Worm (Caenorhabditis elegans) whole organism, midembryonic: Measurements from ENCODE around the gene sre-13.

Experiments
- T22C8.4 ChIP-seq: fragments of 200-800 bp; sonication (Bioruptor generic); IDR thresholded peaks from 2 replicates; pipeline ENCODE4 v1.3.6; 2022; ENCODE audit warnings: missing genetic modification characterization, missing compliant biosample characterization
- cog-1 ChIP-seq: sonication (generic microtip); optimal IDR thresholded peaks from 2 replicates; lab custom pipeline; 2016; ENCODE audit warnings: missing genetic modification characterization, missing compliant biosample characterization
- flt-1 ChIP-seq: fragments of 200-800 bp; sonication (Bioruptor generic); IDR thresholded peaks from 2 replicates; pipeline ENCODE4 v1.3.6; 2022; ENCODE audit warnings: missing genetic modification characterization, missing compliant biosample characterization
- klf-2 ChIP-seq: fragments of 200-800 bp; sonication (Bioruptor generic); conservative IDR thresholded peaks from 2 replicates; pipeline ENCODE4 v1.3.6; 2022; ENCODE audit warnings: missing genetic modification reagents, missing genetic modification characterization, missing compliant biosample characterization
- med-1 ChIP-seq: sonication (generic microtip); optimal IDR thresholded peaks from 2 replicates; lab custom pipeline; 2017; ENCODE audit warnings: missing genetic modification characterization, mild to moderate bottlenecking, missing compliant biosample characterization, antibody characterized with exemption, missing genetic modification reagents; ENCODE audit not compliant: insufficient read depth
- ref-1 ChIP-seq: fragments of 200-800 bp; sonication (Bioruptor generic); conservative IDR thresholded peaks from 2 replicates; pipeline ENCODE4 v1.3.6; 2022; ENCODE audit warnings: missing genetic modification reagents, missing genetic modification characterization, missing compliant biosample characterization
- ztf-23 ChIP-seq: fragments of 200-800 bp; sonication (Bioruptor generic); IDR thresholded peaks from 2 replicates; pipeline ENCODE4 v1.3.6; 2022; ENCODE audit warnings: missing genetic modification reagents, missing genetic modification characterization, missing compliant biosample characterization
- ztf-29 ChIP-seq: fragments of 200-800 bp; sonication (Bioruptor generic); IDR thresholded peaks from 2 replicates; pipeline ENCODE4 v1.3.6; 2022; ENCODE audit warnings: missing genetic modification reagents, missing genetic modification characterization, missing compliant biosample characterization

ce11 chrII:14620730-14621129, 15.9 kb downstream of the sre-13 start:
- TF ChIP-seq klf-2 (GFP tag; lab: Robert Waterston, UW) (no peak), med-1 (GFP tag; lab: Kevin White, UChicago) (no peak), ref-1 (GFP tag; lab: Robert Waterston, UW) (no peak), ztf-29 (no peak), cog-1 (tag; lab: Kevin White, UChicago) (no peak), flt-1 (GFP tag; lab: Robert Waterston, UW) (no peak), ztf-23 (GFP tag; lab: Robert Waterston, UW) (no peak), T22C8.4 (GFP tag; lab: Robert Waterston, UW) (no peak)
